Worm (Caenorhabditis elegans): ENCODE results near the gene hsd-3.

DNA sequence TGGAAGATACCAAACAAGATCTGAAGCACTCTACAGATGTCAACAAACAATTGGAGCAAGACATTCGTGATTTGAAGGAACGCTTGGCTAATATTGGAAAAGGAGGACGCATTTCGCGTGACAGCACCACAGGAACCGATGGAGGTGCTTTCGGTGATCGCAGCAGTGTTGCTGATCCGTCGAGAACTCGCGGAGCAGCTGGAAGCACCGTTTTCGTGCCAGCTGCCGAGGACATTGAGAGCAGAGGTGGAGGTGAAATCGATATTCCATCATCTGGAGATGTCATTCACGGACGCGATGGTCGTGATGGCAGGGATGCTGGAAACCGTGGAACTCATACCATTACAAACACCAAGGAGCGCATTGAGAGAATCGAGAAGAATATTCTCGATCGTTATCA is 21.5 kb upstream of the hsd-3 start:
- TF ChIP-seq nhr-25 (tag; optimal IDR thresholded peaks at IDR 0.05): no peak
- no peak for TF ChIP-seq lin-39 (tag; optimal IDR thresholded peaks at IDR 0.05)
- TF ChIP-seq peb-1 (tag; optimal IDR thresholded peaks at IDR 0.05): no peak
- no peak for TF ChIP-seq nhr-77 (tag; optimal IDR thresholded peaks at IDR 0.05)
- TF ChIP-seq ztf-11 (tag; optimal IDR thresholded peaks at IDR 0.05): no peak

All from whole organism, L2 larva.